Worm (Caenorhabditis elegans) whole organism, L3 larva: ENCODE data around the gene tut-1.

Experiments
- ceh-16 ChIP-seq: sonication (generic microtip); optimal IDR thresholded peaks from 2 replicates; lab custom pipeline; 2017; ENCODE audit warnings: missing biosample characterization, missing genetic modification characterization
- elt-3 ChIP-seq, 3 experiments: fragments of 150-350 bp in 1 of 3; sonication (generic microtip) in 2 of 3; optimal IDR thresholded peaks; 2 replicates in 2 of 3; 4 replicates in 1 of 3; lab custom pipeline; 2014 to 2017; ENCODE audit warnings: missing biosample characterization in 3 of 3, missing genetic modification characterization in 3 of 3
- fkh-10 ChIP-seq: sonication (generic microtip); optimal IDR thresholded peaks from 2 replicates; lab custom pipeline; 2017; ENCODE audit warnings: missing biosample characterization, missing genetic modification reagents, missing genetic modification characterization
- mdl-1 ChIP-seq: fragments of 150-350 bp; optimal IDR thresholded peaks from 2 replicates; lab custom pipeline; 2014; ENCODE audit warnings: missing biosample characterization, missing genetic modification characterization
- nhr-12 ChIP-seq: fragments of 150-350 bp; optimal IDR thresholded peaks from 2 replicates; lab custom pipeline; 2014; ENCODE audit warnings: missing biosample characterization, missing genetic modification characterization
- nhr-25 ChIP-seq: sonication (generic microtip); optimal IDR thresholded peaks from 2 replicates; lab custom pipeline; 2017; ENCODE audit warnings: missing biosample characterization, missing genetic modification characterization
- nhr-77 ChIP-seq: fragments of 150-350 bp; optimal IDR thresholded peaks from 2 replicates; lab custom pipeline; 2014; ENCODE audit warnings: missing biosample characterization, missing genetic modification characterization
- pha-4 ChIP-seq: fragments of 150-350 bp; optimal IDR thresholded peaks from 2 replicates; lab custom pipeline; 2014; ENCODE audit warnings: missing biosample characterization, missing genetic modification reagents, missing genetic modification characterization
- pqm-1 ChIP-seq: fragments of 150-350 bp; optimal IDR thresholded peaks from 2 replicates; lab custom pipeline; 2017; ENCODE audit warnings: missing biosample characterization, missing genetic modification characterization, inconsistent platforms
- unc-39 ChIP-seq: sonication (generic microtip); optimal IDR thresholded peaks from 4 replicates; lab custom pipeline; 2017; ENCODE audit warnings: missing biosample characterization, missing genetic modification characterization
- unc-62 ChIP-seq: fragments of 150-350 bp; sonication (generic microtip); optimal IDR thresholded peaks from 4 replicates; lab custom pipeline; 2014; ENCODE audit warnings: missing biosample characterization, missing genetic modification reagents, missing genetic modification characterization
- zag-1 ChIP-seq: fragments of 150-350 bp; optimal IDR thresholded peaks from 2 replicates; lab custom pipeline; 2014; ENCODE audit warnings: missing biosample characterization, missing genetic modification characterization
- ztf-11 ChIP-seq: fragments of 150-350 bp; optimal IDR thresholded peaks from 2 replicates; lab custom pipeline; 2014; ENCODE audit warnings: missing biosample characterization, missing genetic modification characterization
- ztf-4 ChIP-seq: fragments of 150-350 bp; optimal IDR thresholded peaks from 2 replicates; lab custom pipeline; 2014; ENCODE audit warnings: missing biosample characterization, missing genetic modification characterization

DNA sequence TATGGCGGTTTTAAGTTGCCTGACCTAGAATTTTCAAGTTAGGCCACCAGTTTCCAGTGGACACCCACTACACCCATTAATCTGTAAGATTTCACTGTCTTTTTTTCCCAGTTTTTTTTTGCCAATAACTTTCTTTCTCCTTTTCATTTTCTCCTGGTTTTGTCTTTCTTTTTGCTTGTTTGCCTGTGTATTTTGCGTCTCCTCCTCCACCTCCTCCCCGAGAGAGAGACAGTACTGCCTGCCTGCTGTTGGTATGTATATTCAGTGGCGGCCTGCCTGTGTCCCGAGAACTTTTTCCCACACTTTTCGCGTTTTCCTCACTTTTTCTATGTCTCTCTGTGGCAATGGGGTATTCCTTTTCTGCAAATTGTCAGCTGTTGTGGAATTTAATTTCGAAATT, 40.1 kb downstream of the tut-1 start:
- TF ChIP-seq fkh-10 (GFP tag; lab: Kevin White, UChicago) (no peak), unc-39 (tag; lab: Kevin White, UChicago) (no peak), nhr-12 (tag; lab: Kevin White, UChicago) (no peak), zag-1 (tag; lab: Kevin White, UChicago) (no peak), unc-62 (GFP tag; lab: Kevin White, UChicago) (no peak), ceh-16 (tag; lab: Kevin White, UChicago) (no peak), pha-4 (tag; lab: Kevin White, UChicago) (peak; percentile 53), mdl-1 (tag; lab: Kevin White, UChicago) (no peak), ztf-11 (no peak), ztf-4 (tag; lab: Kevin White, UChicago) (no peak), elt-3 (tag; optimal IDR thresholded peaks at IDR 0.05; lab: Kevin White, UChicago) (no peak), pqm-1 (tag; lab: Kevin White, UChicago) (no peak), nhr-25 (tag; lab: Kevin White, UChicago) (no peak), nhr-77 (tag; lab: Kevin White, UChicago) (no peak)
